Fruit fly (Drosophila melanogaster) whole organism, wandering third instar larva: ENCODE measurements around the gene CG13005.

Experiments used
- CG32264 ChIP-seq: fragments of 200-800 bp; sonication (Bioruptor generic); optimal IDR thresholded peaks from 2 replicates; lab custom pipeline; 2016; ENCODE audit warnings: missing biosample characterization, missing genetic modification characterization
- GATAd ChIP-seq: sonication (Bioruptor generic); optimal IDR thresholded peaks from 2 replicates; lab custom pipeline; 2016; ENCODE audit warnings: missing biosample characterization, missing genetic modification characterization
- Hnf4 ChIP-seq: fragments of 200-800 bp; sonication (Bioruptor generic); optimal IDR thresholded peaks from 2 replicates; lab custom pipeline; 2016; ENCODE audit warnings: missing biosample characterization, mild to moderate bottlenecking, missing genetic modification characterization
- N ChIP-seq: fragments of >200 bp; optimal IDR thresholded peaks from 2 replicates; lab custom pipeline; 2018; ENCODE audit warnings: missing biosample characterization, missing external identifiers, missing genetic modification characterization
- br ChIP-seq: fragments of 200-800 bp; sonication (Bioruptor generic); optimal IDR thresholded peaks from 2 replicates; lab custom pipeline; 2016; ENCODE audit warnings: missing biosample characterization, missing genetic modification characterization
- dmrt93B ChIP-seq: fragments of 200-800 bp; sonication (Bioruptor generic); optimal IDR thresholded peaks from 2 replicates; lab custom pipeline; 2018; ENCODE audit warnings: missing biosample characterization, mild to moderate bottlenecking, missing genetic modification characterization
- dsf ChIP-seq: sonication (Bioruptor generic); optimal IDR thresholded peaks from 2 replicates; lab custom pipeline; 2016; ENCODE audit warnings: missing biosample characterization, missing genetic modification characterization, borderline replicate concordance
- psq ChIP-seq: fragments of 200-800 bp; sonication (Bioruptor generic); optimal IDR thresholded peaks from 3 replicates; lab custom pipeline; 2017; ENCODE audit warnings: missing biosample characterization, mild to moderate bottlenecking, missing genetic modification characterization, moderate library complexity
- usp ChIP-seq: fragments of >200 bp; optimal IDR thresholded peaks from 2 replicates; lab custom pipeline; 2017; ENCODE audit warnings: missing biosample characterization, missing genetic modification characterization
- woc ChIP-seq: sonication (Bioruptor generic); optimal IDR thresholded peaks from 2 replicates; lab custom pipeline; 2016; ENCODE audit warnings: missing biosample characterization, mild to moderate bottlenecking, missing genetic modification characterization

dm6 chrX:16816500-16816899 lies 13.1 kb downstream of the CG13005 start:
- no peak for TF ChIP-seq woc
- TF ChIP-seq Hnf4 (GFP tag; lab: Kevin White, UChicago): no peak
- TF ChIP-seq dmrt93B (GFP tag; lab: Kevin White, UChicago): no peak
- TF ChIP-seq GATAd (GFP tag; lab: Kevin White, UChicago): no peak
- TF ChIP-seq psq: no peak
- no peak for TF ChIP-seq N (GFP tag; lab: Kevin White, UChicago)
- no peak for TF ChIP-seq br (GFP tag; lab: Kevin White, UChicago)
- no peak for TF ChIP-seq CG32264 (GFP tag; lab: Kevin White, UChicago)
- no peak for TF ChIP-seq usp
- no peak for TF ChIP-seq dsf
